Worm (Caenorhabditis elegans): ENCODE measurements around the gene aagr-3.

The aagr-3 gene

DNA sequence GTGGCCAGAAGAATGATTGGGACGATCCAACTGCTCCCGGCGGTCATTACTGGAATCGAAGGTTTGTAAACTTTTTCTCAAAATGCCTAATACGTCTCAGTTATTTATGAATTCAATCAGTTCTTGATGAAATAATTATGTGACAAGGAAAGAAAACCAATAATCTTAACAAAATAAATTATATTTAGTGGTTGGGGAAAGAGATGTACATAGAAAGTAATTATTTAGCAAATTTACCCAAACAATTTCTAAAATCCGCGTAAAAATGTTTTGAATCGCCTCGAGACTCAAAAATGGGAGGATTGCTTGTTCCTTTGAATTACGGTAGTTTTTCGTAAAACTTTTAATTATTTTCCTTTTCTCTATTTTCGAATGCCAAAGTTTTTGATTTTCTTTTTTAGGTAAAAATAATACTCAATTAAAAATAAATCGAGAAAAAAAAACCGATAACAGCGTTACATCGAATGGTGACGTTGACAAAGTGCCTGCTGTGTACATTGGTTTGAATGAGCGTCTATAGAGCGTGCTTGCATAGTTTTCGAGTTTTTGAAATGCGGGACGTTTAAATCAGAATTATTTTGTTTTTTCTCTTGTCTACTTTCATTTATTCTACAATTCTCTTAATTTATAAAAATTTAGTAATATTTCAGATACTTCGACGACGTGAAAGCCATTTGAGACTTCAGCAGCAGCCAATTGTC, at the start of gene aagr-3, which contains the start of gene drap-1:
aagr-3 (minus strand) TSS at position 51 of the 701 bp plus-strand sequence.
drap-1 (plus strand) TSS at position 645 of the 701 bp plus-strand sequence.
- TF ChIP-seq tag-97 (GFP tag; IDR thresholded peaks at IDR 0.05) = no peak
- no peak for TF ChIP-seq daf-19 (GFP tag; conservative IDR thresholded peaks at IDR 0.05)
- TF ChIP-seq lin-38 (GFP tag; IDR thresholded peaks at IDR 0.05) = peak; percentile 78
- no peak for TF ChIP-seq madf-5 (GFP tag; IDR thresholded peaks at IDR 0.05)
- TF ChIP-seq egl-27 (tag; optimal IDR thresholded peaks at IDR 0.05) = no peak
- no peak for TF ChIP-seq tra-1 (GFP tag; IDR thresholded peaks at IDR 0.05)
- TF ChIP-seq ceh-82 (tag; optimal IDR thresholded peaks at IDR 0.05) = no peak
- TF ChIP-seq nhr-28 (tag; optimal IDR thresholded peaks at IDR 0.05) = peak; percentile 57
- no peak for TF ChIP-seq F26F4.8 (GFP tag; conservative IDR thresholded peaks at IDR 0.05)
- no peak for TF ChIP-seq ceh-62 (tag; optimal IDR thresholded peaks at IDR 0.05)
- peak; percentile 78 for TF ChIP-seq aha-1 (tag)
- peak; percentile 70 for TF ChIP-seq dpl-1 (GFP tag; optimal IDR thresholded peaks at IDR 0.05)
- TF ChIP-seq spr-1 (tag; optimal IDR thresholded peaks at IDR 0.05) = no peak
- TF ChIP-seq snpc-4 (tag; optimal IDR thresholded peaks at IDR 0.05) = no peak
- TF ChIP-seq hlh-11 (tag; optimal IDR thresholded peaks at IDR 0.05) = peak; percentile 62
- TF ChIP-seq zfp-3 (GFP tag; conservative IDR thresholded peaks at IDR 0.05) = no peak
- no peak for TF ChIP-seq unc-130 (GFP tag; optimal IDR thresholded peaks at IDR 0.05)
- no peak for TF ChIP-seq lin-1 (GFP tag; IDR thresholded peaks at IDR 0.05)
- TF ChIP-seq hif-1 (tag; optimal IDR thresholded peaks at IDR 0.05) = peak in 1 of 2 experiments; percentile 40
- no peak for TF ChIP-seq zip-2 (tag; optimal IDR thresholded peaks at IDR 0.05)
- TF ChIP-seq spr-3 (GFP tag; optimal IDR thresholded peaks at IDR 0.05) = no peak
- no peak for TF ChIP-seq lin-15B (tag; optimal IDR thresholded peaks at IDR 0.05)
- no peak for TF ChIP-seq vab-7 (GFP tag; IDR thresholded peaks at IDR 0.05)
- TF ChIP-seq dve-1 (tag; optimal IDR thresholded peaks at IDR 0.05; ENCODE audit: insufficient read depth) = peak; percentile 65
- peak; percentile 4 for TF ChIP-seq fkh-10 (GFP tag; optimal IDR thresholded peaks at IDR 0.05)
- TF ChIP-seq arid-1 (GFP tag; conservative IDR thresholded peaks at IDR 0.05) = no peak
- peak; percentile 63 for TF ChIP-seq T20F7.1 (GFP tag; optimal IDR thresholded peaks at IDR 0.05)
- TF ChIP-seq Y105C5A.15 (GFP tag; IDR thresholded peaks at IDR 0.05) = no peak
- peak; percentile 66 for TF ChIP-seq nhr-77 (tag; optimal IDR thresholded peaks at IDR 0.05)
- no peak for TF ChIP-seq ceh-32 (tag; optimal IDR thresholded peaks at IDR 0.05; ENCODE audit: poor library complexity)
- peak; percentile 27 for TF ChIP-seq pqm-1 (tag; optimal IDR thresholded peaks at IDR 0.05)
- peak; percentile 39; the same call in 1 of the 2 replicates for TF ChIP-seq hmg-1.1 (GFP tag; IDR thresholded peaks at IDR 0.05)
- no peak for TF ChIP-seq daf-16 (GFP tag; optimal IDR thresholded peaks at IDR 0.05)
- TF ChIP-seq daf-16 (tag; optimal IDR thresholded peaks at IDR 0.05) = peak; percentile 82
- TF ChIP-seq nhr-10 (tag; optimal IDR thresholded peaks at IDR 0.05) = no peak
- TF ChIP-seq daf-12 (tag; optimal IDR thresholded peaks at IDR 0.05) = no peak
- TF ChIP-seq nhr-102 (tag; optimal IDR thresholded peaks at IDR 0.05) = peak; percentile 10
- TF ChIP-seq nhr-6 (tag; optimal IDR thresholded peaks at IDR 0.05) = peak; percentile 84
- TF ChIP-seq F10B5.3 (tag; optimal IDR thresholded peaks at IDR 0.05) = no peak
- TF ChIP-seq Y5F2A.4 (GFP tag; optimal IDR thresholded peaks at IDR 0.05) = no peak
- no peak for TF ChIP-seq nhr-25 (tag; optimal IDR thresholded peaks at IDR 0.05; ENCODE audit: borderline replicate concordance, insufficient read depth)
- no peak for TF ChIP-seq ztf-7 (tag; optimal IDR thresholded peaks at IDR 0.05)
- TF ChIP-seq ces-1 (GFP tag; optimal IDR thresholded peaks at IDR 0.05) = no peak
- no peak for TF ChIP-seq attf-4 (tag; optimal IDR thresholded peaks at IDR 0.05)
- TF ChIP-seq rbr-2 (tag; optimal IDR thresholded peaks at IDR 0.05) = peak; percentile 34
- TF ChIP-seq hlh-30 (tag; optimal IDR thresholded peaks at IDR 0.05; ENCODE audit: insufficient read depth) = peak; percentile 74
- no peak for TF ChIP-seq ZK546.5 (tag; optimal IDR thresholded peaks at IDR 0.05)
- TF ChIP-seq mdl-1 (tag; optimal IDR thresholded peaks at IDR 0.05) = peak in 1 of 2 experiments; percentile 33
- TF ChIP-seq duxl-1 (tag; optimal IDR thresholded peaks at IDR 0.05; ENCODE audit: poor library complexity) = no peak
- peak; percentile 77 for TF ChIP-seq mep-1 (tag; optimal IDR thresholded peaks at IDR 0.05)
- 0 out of 2 replicates have a peak, but pooled peaks have one; percentile 34 for TF ChIP-seq ctbp-1 (GFP tag; IDR thresholded peaks at IDR 0.05)
